Fruit fly (Drosophila melanogaster) whole organism, embryonic: Measurements from ENCODE around the gene Pmm2.

Experiments used
- CG10565 ChIP-seq: fragments of 200-800 bp; sonication (Bioruptor generic); optimal IDR thresholded peaks from 3 replicates; lab custom pipeline; 2016; ENCODE audit warnings: missing biosample characterization, mild to moderate bottlenecking, missing genetic modification characterization
- CG11504 ChIP-seq: fragments of 200-800 bp; sonication (Bioruptor generic); optimal IDR thresholded peaks from 3 replicates; lab custom pipeline; 2019; ENCODE audit warnings: missing biosample characterization, mild to moderate bottlenecking, missing genetic modification characterization, moderate library complexity
- CG12942 ChIP-seq: fragments of 200-800 bp; sonication (Bioruptor generic); optimal IDR thresholded peaks from 3 replicates; lab custom pipeline; 2016; ENCODE audit warnings: missing biosample characterization, missing genetic modification characterization
- CG14441 ChIP-seq: fragments of 200-800 bp; sonication (Bioruptor generic); IDR thresholded peaks from 2 replicates; pipeline ENCODE4 v1.3.6; 2022; ENCODE audit warnings: missing biosample characterization, missing genetic modification characterization
- CG18011 ChIP-seq: fragments of 200-800 bp; sonication (Bioruptor generic); optimal IDR thresholded peaks from 2 replicates; lab custom pipeline; 2017; ENCODE audit warnings: missing biosample characterization, missing genetic modification characterization, mild to moderate bottlenecking, moderate library complexity, missing genotype
- CG18262 ChIP-seq: fragments of 200-800 bp; optimal IDR thresholded peaks from 3 replicates; lab custom pipeline; 2019; ENCODE audit warnings: missing biosample characterization, mild to moderate bottlenecking, missing genetic modification characterization, moderate library complexity
- CG2875 ChIP-seq: fragments of 200-800 bp; sonication (Bioruptor generic); optimal IDR thresholded peaks from 2 replicates; lab custom pipeline; 2017; ENCODE audit warnings: missing biosample characterization, mild to moderate bottlenecking, missing genetic modification characterization, missing genetic modification reagents
- CG30020 ChIP-seq: fragments of 200-800 bp; optimal IDR thresholded peaks from 2 replicates; lab custom pipeline; 2019; ENCODE audit warnings: missing biosample characterization, mild to moderate bottlenecking, missing genetic modification characterization, moderate library complexity
- CG31224 ChIP-seq: fragments of 200-800 bp; sonication (Bioruptor generic); IDR thresholded peaks from 2 replicates; pipeline ENCODE4 v1.3.6; 2022; ENCODE audit warnings: missing biosample characterization, missing genetic modification characterization
- CG3163 ChIP-seq: fragments of 200-800 bp; sonication (Bioruptor generic); optimal IDR thresholded peaks from 3 replicates; lab custom pipeline; 2016; ENCODE audit warnings: missing biosample characterization, missing genetic modification characterization
- CG33557 ChIP-seq: fragments of 200-800 bp; sonication (Bioruptor generic); optimal IDR thresholded peaks from 2 replicates; lab custom pipeline; 2019; ENCODE audit warnings: missing biosample characterization, mild to moderate bottlenecking, missing genetic modification characterization, moderate library complexity
- CG3407 ChIP-seq: fragments of 200-800 bp; sonication (Bioruptor generic); optimal IDR thresholded peaks from 2 replicates; lab custom pipeline; 2018; ENCODE audit warnings: missing biosample characterization, mild to moderate bottlenecking, missing genetic modification characterization
- CG6272 ChIP-seq: fragments of 200-800 bp; sonication (Bioruptor generic); IDR thresholded peaks from 2 replicates; pipeline ENCODE4 v1.3.6; 2022; ENCODE audit warnings: missing biosample characterization, missing genetic modification characterization
- CG7372 ChIP-seq: fragments of 200-800 bp; sonication (Bioruptor generic); IDR thresholded peaks from 2 replicates; pipeline ENCODE4 v1.3.6; 2022; ENCODE audit warnings: missing biosample characterization, missing genetic modification characterization
- CG7928 ChIP-seq: fragments of 200-800 bp; sonication (Bioruptor generic); optimal IDR thresholded peaks from 2 replicates; lab custom pipeline; 2017; ENCODE audit warnings: missing biosample characterization, mild to moderate bottlenecking, missing genetic modification characterization
- CG9437 ChIP-seq: fragments of 200-800 bp; sonication (Bioruptor generic); optimal IDR thresholded peaks from 2 replicates; lab custom pipeline; 2018; ENCODE audit warnings: missing biosample characterization, mild to moderate bottlenecking, missing genetic modification characterization
- CG9817 ChIP-seq: fragments of 200-800 bp; sonication (Bioruptor generic); optimal IDR thresholded peaks from 2 replicates; lab custom pipeline; 2018; ENCODE audit warnings: missing biosample characterization, mild to moderate bottlenecking, missing genetic modification characterization, moderate library complexity
- D ChIP-seq, 2 experiments: fragments of 200-800 bp in 1 of 2; fragments of >200 bp in 1 of 2; sonication (Bioruptor generic) in 1 of 2; optimal IDR thresholded peaks; 2 replicates in 1 of 2; 3 replicates in 1 of 2; lab custom pipeline; 2017; ENCODE audit warnings: mild to moderate bottlenecking in 1 of 2, missing biosample characterization in 1 of 2, missing genetic modification characterization in 1 of 2, missing genetic modification reagents in 1 of 2
- D19B ChIP-seq: fragments of 200-800 bp; sonication (Bioruptor generic); optimal IDR thresholded peaks from 2 replicates; lab custom pipeline; 2017; ENCODE audit warnings: missing biosample characterization, mild to moderate bottlenecking, missing genetic modification characterization
- HHEX ChIP-seq: fragments of 200-800 bp; sonication (Bioruptor generic); optimal IDR thresholded peaks from 3 replicates; lab custom pipeline; 2017; ENCODE audit warnings: missing biosample characterization, mild to moderate bottlenecking, missing genetic modification characterization, missing genetic modification reagents
- Hand ChIP-seq: fragments of 200-800 bp; sonication (Bioruptor generic); optimal IDR thresholded peaks from 2 replicates; lab custom pipeline; 2017; ENCODE audit warnings: mild to moderate bottlenecking, missing biosample characterization, missing genetic modification reagents, missing genetic modification characterization
- Kr ChIP-seq: fragments of 200-800 bp; sonication (Bioruptor generic); optimal IDR thresholded peaks from 2 replicates; lab custom pipeline; 2017; ENCODE audit warnings: missing biosample characterization, mild to moderate bottlenecking, missing genetic modification characterization
- Med ChIP-seq: fragments of 200-800 bp; sonication (Bioruptor generic); peaks from one replicate; lab custom pipeline; 2016; ENCODE audit warnings: missing biosample characterization, missing genetic modification characterization, mild to moderate bottlenecking, inconsistent platforms, moderate library complexity
- Scr ChIP-seq: fragments of 200-800 bp; sonication (Bioruptor generic); IDR thresholded peaks from 2 replicates; pipeline ENCODE4 v1.3.6; 2022; ENCODE audit warnings: missing biosample characterization, missing genetic modification characterization; ENCODE audit not compliant: partially characterized antibody
- Sry-δ ChIP-seq: fragments of 200-800 bp; sonication (Bioruptor generic); optimal IDR thresholded peaks from 2 replicates; lab custom pipeline; 2016; ENCODE audit warnings: missing biosample characterization, missing genetic modification characterization
- btn ChIP-seq: fragments of 200-800 bp; sonication (Bioruptor generic); optimal IDR thresholded peaks from 2 replicates; lab custom pipeline; 2016; ENCODE audit warnings: missing biosample characterization, missing genetic modification characterization
- cas ChIP-seq: fragments of 200-800 bp; sonication (Bioruptor generic); IDR thresholded peaks from 2 replicates; pipeline ENCODE4 v1.3.6; 2022; ENCODE audit warnings: missing biosample characterization, missing genetic modification characterization
- chif ChIP-seq, 2 experiments: fragments of 200-800 bp; sonication (Bioruptor generic); optimal IDR thresholded peaks; 3 replicates each; lab custom pipeline; 2016; ENCODE audit warnings: missing biosample characterization in 2 of 2, missing genetic modification characterization in 2 of 2
- danr ChIP-seq: fragments of 200-800 bp; sonication (Bioruptor generic); IDR thresholded peaks from 2 replicates; pipeline ENCODE4 v1.3.6; 2022; ENCODE audit warnings: missing biosample characterization, missing genetic modification characterization
- dysf ChIP-seq: fragments of 200-800 bp; sonication (Bioruptor generic); IDR thresholded peaks from 3 replicates; pipeline ENCODE4 v1.3.6; 2022; ENCODE audit warnings: missing biosample characterization, missing genetic modification characterization
- eve ChIP-seq, 2 experiments: fragments of >200 bp; optimal IDR thresholded peaks; 2 replicates each; lab custom pipeline; 2017; ENCODE audit warnings: missing biosample characterization in 2 of 2, missing genetic modification characterization in 2 of 2
- grau ChIP-seq: fragments of 200-800 bp; optimal IDR thresholded peaks from 3 replicates; lab custom pipeline; 2019; ENCODE audit warnings: missing biosample characterization, mild to moderate bottlenecking, missing genetic modification characterization, moderate library complexity
- gro ChIP-seq: fragments of 200-800 bp; sonication (Bioruptor generic); optimal IDR thresholded peaks from 2 replicates; lab custom pipeline; 2016; ENCODE audit warnings: missing biosample characterization, missing genetic modification characterization
- ham ChIP-seq: fragments of 200-800 bp; sonication (Bioruptor generic); IDR thresholded peaks from 2 replicates; pipeline ENCODE4 v1.3.6; 2022; ENCODE audit warnings: missing biosample characterization, missing genetic modification characterization
- kni ChIP-seq: fragments of 200-800 bp; sonication (Bioruptor generic); optimal IDR thresholded peaks from 3 replicates; lab custom pipeline; 2017; ENCODE audit warnings: mild to moderate bottlenecking, missing biosample characterization, missing genetic modification reagents, missing genetic modification characterization
- mld ChIP-seq: fragments of 200-800 bp; sonication (Bioruptor generic); IDR thresholded peaks from 3 replicates; pipeline ENCODE4 v1.3.6; 2022; ENCODE audit warnings: missing biosample characterization, missing genetic modification characterization; ENCODE audit not compliant: partially characterized antibody
- nom ChIP-seq: fragments of 200-800 bp; sonication (Bioruptor generic); optimal IDR thresholded peaks from 2 replicates; lab custom pipeline; 2017; ENCODE audit warnings: missing biosample characterization, missing genetic modification characterization, mild to moderate bottlenecking, moderate library complexity, missing genetic modification reagents
- oc ChIP-seq: fragments of 200-800 bp; sonication (Bioruptor generic); optimal IDR thresholded peaks from 2 replicates; lab custom pipeline; 2018; ENCODE audit warnings: missing biosample characterization, mild to moderate bottlenecking, missing genetic modification characterization, moderate library complexity
- onecut ChIP-seq: fragments of 200-800 bp; sonication (Bioruptor generic); IDR thresholded peaks from 2 replicates; pipeline ENCODE4 v1.3.6; 2022; ENCODE audit warnings: missing biosample characterization, missing genetic modification characterization
- otp ChIP-seq: fragments of 200-800 bp; sonication (Bioruptor generic); IDR thresholded peaks from 3 replicates; pipeline ENCODE4, ENCODE4 v1.3.6; 2022; ENCODE audit warnings: missing biosample characterization, missing genetic modification characterization
- pb ChIP-seq: fragments of 200-800 bp; sonication (Bioruptor generic); optimal IDR thresholded peaks from 3 replicates; lab custom pipeline; 2016; ENCODE audit warnings: missing biosample characterization, missing genetic modification characterization
- pho ChIP-seq: fragments of 200-800 bp; sonication (Bioruptor generic); optimal IDR thresholded peaks from 2 replicates; lab custom pipeline; 2016; ENCODE audit warnings: missing biosample characterization, missing genetic modification characterization
- salm ChIP-seq: fragments of 200-800 bp; sonication (Bioruptor generic); optimal IDR thresholded peaks from 2 replicates; lab custom pipeline; 2018; ENCODE audit warnings: missing biosample characterization, mild to moderate bottlenecking, missing genetic modification characterization
- ssp ChIP-seq: fragments of 200-800 bp; sonication (Bioruptor generic); IDR thresholded peaks from 2 replicates; pipeline ENCODE4 v1.3.6; 2022; ENCODE audit warnings: missing biosample characterization, missing genetic modification characterization
- stwl ChIP-seq: fragments of 200-800 bp; sonication (Bioruptor generic); optimal IDR thresholded peaks from 3 replicates; lab custom pipeline; 2018; ENCODE audit warnings: missing biosample characterization, mild to moderate bottlenecking, missing genetic modification characterization, moderate library complexity
- twi ChIP-seq: fragments of 200-800 bp; optimal IDR thresholded peaks from 2 replicates; lab custom pipeline; 2019; ENCODE audit warnings: missing biosample characterization, mild to moderate bottlenecking, missing genetic modification characterization, moderate library complexity
- wor ChIP-seq: fragments of 200-800 bp; sonication (Bioruptor generic); IDR thresholded peaks from 2 replicates; pipeline ENCODE4 v1.3.6; 2022; ENCODE audit warnings: missing biosample characterization, missing genetic modification characterization
- yki ChIP-seq: fragments of >200 bp; optimal IDR thresholded peaks from 3 replicates; lab custom pipeline; 2018
- zfh1 ChIP-seq: fragments of 200-800 bp; sonication (Bioruptor generic); IDR thresholded peaks from 3 replicates; pipeline ENCODE4 v1.3.6; 2022; ENCODE audit warnings: missing biosample characterization, missing genetic modification characterization

Gene Pmm2

DNA sequence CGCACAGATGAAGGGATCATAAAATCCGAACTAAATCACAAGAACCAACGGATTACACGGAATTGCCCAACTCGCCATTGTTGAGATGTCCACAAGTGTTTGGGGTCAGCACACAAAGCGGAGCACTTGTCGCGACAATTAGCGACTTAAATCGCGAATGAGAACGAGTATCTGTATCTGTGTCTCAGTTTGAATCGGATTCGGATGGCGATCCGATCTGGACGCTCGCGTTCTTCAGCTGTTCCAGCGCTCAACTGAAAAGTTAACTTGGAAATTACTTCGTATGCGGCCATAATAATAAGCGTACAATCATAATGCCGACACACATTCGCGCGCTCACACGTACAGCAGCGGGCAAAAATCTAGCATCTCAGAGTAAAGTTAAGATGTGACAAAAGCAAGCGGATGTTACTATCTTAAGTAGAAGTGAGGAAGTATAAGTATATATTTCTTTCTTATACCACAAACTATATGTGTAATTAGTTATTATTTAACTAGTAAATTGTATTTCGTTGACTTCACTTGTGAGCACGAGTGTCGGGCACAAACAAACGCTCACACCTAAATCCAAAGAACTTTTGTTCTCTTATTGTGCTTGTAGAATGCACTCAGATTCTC is 43.9 kb upstream of the Pmm2 start, which contains the start of gene CG10660 (continued):
- TF ChIP-seq ssp (GFP tag; lab: Robert Waterston, UW) (peak; percentile 62), twi (tag; lab: Kevin White, UChicago) (peak; percentile 68), zfh1 (GFP tag; lab: Robert Waterston, UW) (peak; percentile 91), CG7372 (GFP tag; lab: Robert Waterston, UW) (peak; percentile 64), kni (GFP tag; lab: Kevin White, UChicago) (no peak), CG7928 (GFP tag; lab: Kevin White, UChicago) (peak; percentile 34), Kr (no peak), wor (GFP tag; lab: Robert Waterston, UW) (peak; percentile 86), CG31224 (GFP tag; lab: Robert Waterston, UW) (peak; percentile 57), CG14441 (peak; percentile 82), danr (GFP tag; lab: Robert Waterston, UW) (peak; percentile 62; the same call in 1 of the 2 replicates), ham (GFP tag; lab: Robert Waterston, UW) (no peak), CG2875 (GFP tag; lab: Kevin White, UChicago) (peak; percentile 87), CG30020 (tag; lab: Kevin White, UChicago) (peak; percentile 32), btn (GFP tag; lab: Kevin White, UChicago) (peak; percentile 64), stwl (no peak), eve (GFP tag; optimal IDR thresholded peaks at IDR 0.05; lab: Kevin White, UChicago) (peak in 1 of 2 experiments; percentile 94), CG11504 (tag; lab: Kevin White, UChicago) (peak; percentile 93), yki (no peak), CG9437 (GFP tag; lab: Kevin White, UChicago) (peak; percentile 77), chif (GFP tag; optimal IDR thresholded peaks at IDR 0.05; lab: Kevin White, UChicago) (peak; percentile 80 to 82), CG6272 (no peak), Med (peak; percentile 95), nom (GFP tag; lab: Kevin White, UChicago) (peak; percentile 41), cas (GFP tag; lab: Robert Waterston, UW) (peak; percentile 51; the same call in 1 of the 2 replicates), CG10565 (GFP tag; lab: Kevin White, UChicago) (peak; percentile 50), grau (tag; lab: Kevin White, UChicago) (peak; percentile 88), onecut (peak; percentile 83), CG12942 (GFP tag; lab: Kevin White, UChicago) (peak; percentile 66), pb (GFP tag; lab: Kevin White, UChicago) (peak; percentile 45), Sry-δ (GFP tag; lab: Kevin White, UChicago) (peak; percentile 8), gro (GFP tag; lab: Kevin White, UChicago) (no peak), CG18262 (tag; lab: Kevin White, UChicago) (peak; percentile 88), CG33557 (peak; percentile 52), CG18011 (peak; percentile 73), CG9817 (tag; lab: Kevin White, UChicago) (peak; percentile 74), Scr (GFP tag; lab: Robert Waterston, UW) (no peak), D19B (GFP tag; lab: Kevin White, UChicago) (peak; percentile 61), mld (no peak), otp (peak; percentile 91), salm (tag; lab: Kevin White, UChicago) (peak; percentile 90), D (optimal IDR thresholded peaks at IDR 0.05; lab: Kevin White, UChicago) (no peak), D (GFP tag; optimal IDR thresholded peaks at IDR 0.05; lab: Kevin White, UChicago) (peak; percentile 88), oc (tag; lab: Kevin White, UChicago) (peak; percentile 92), HHEX (GFP tag; lab: Kevin White, UChicago) (peak; percentile 82), CG3407 (GFP tag; lab: Kevin White, UChicago) (peak; percentile 82), dysf (GFP tag; lab: Robert Waterston, UW) (peak; percentile 89), CG3163 (GFP tag; lab: Kevin White, UChicago) (peak; percentile 12), pho (GFP tag; lab: Kevin White, UChicago) (peak; percentile 48), Hand (GFP tag; lab: Kevin White, UChicago) (peak; percentile 70)
